Worm (Caenorhabditis elegans) whole organism, L3 larva: ENCODE data around the gene F21G4.5.

ENCODE experiments used
- elt-2 ChIP-seq: sonication (generic microtip); optimal IDR thresholded peaks from 2 replicates; lab custom pipeline; 2016; ENCODE audit warnings: missing genetic modification reagents, mild to moderate bottlenecking, missing genetic modification characterization, missing compliant biosample characterization
- jun-1 ChIP-seq: fragments of 150-350 bp; optimal IDR thresholded peaks from 2 replicates; lab custom pipeline; 2014; ENCODE audit warnings: missing biosample characterization, missing genetic modification reagents, missing genetic modification characterization
- lsy-12 ChIP-seq: sonication (generic microtip); optimal IDR thresholded peaks from 2 replicates; lab custom pipeline; 2016; ENCODE audit warnings: mild to moderate bottlenecking, missing genetic modification characterization, missing compliant biosample characterization
- nhr-67 ChIP-seq: fragments of 150-350 bp; optimal IDR thresholded peaks from 2 replicates; lab custom pipeline; 2014; ENCODE audit warnings: missing biosample characterization, missing genetic modification characterization
- snpc-4 ChIP-seq: fragments of 150-350 bp; optimal IDR thresholded peaks from 2 replicates; lab custom pipeline; 2014; ENCODE audit warnings: missing biosample characterization, missing genetic modification characterization

DNA sequence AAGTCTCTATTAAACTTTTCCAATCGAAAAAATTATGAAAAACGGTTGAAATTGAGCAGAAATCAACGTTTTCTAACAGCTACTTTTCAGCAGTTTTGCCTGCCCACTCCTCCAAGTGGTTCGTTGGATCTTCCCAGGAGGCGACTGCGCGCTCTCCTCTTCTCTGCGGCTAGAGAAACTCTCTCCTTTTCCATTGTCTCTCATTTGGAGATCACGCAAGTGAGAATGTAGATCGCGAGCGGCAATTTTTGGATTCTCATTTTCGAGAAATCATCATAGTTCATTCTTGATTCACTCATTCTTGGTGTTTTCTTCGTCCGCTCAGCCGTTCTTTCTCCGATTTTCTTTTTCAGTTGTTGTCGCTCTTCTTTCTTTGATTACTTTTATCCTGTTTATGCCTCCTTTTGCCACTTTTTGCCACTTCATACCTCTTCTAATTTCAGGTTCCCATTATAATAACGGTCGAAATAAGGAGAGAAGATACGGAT lies 22.1 kb upstream of the F21G4.5 start, which contains the start of gene mrp-4:
- TF ChIP-seq snpc-4 (tag; lab: Kevin White, UChicago) (no peak), nhr-67 (tag; lab: Kevin White, UChicago) (no peak), elt-2 (no peak), jun-1 (tag; lab: Kevin White, UChicago) (no peak), lsy-12 (tag; lab: Kevin White, UChicago) (no peak)
